Worm (Caenorhabditis elegans) whole organism, early embryonic: ENCODE measurements around the gene F49F1.2.
"Not testable (repeated sequence)": the region's sequence is repeated elsewhere in the genome, so short reads cannot be mapped to it uniquely, and the experiment has no call there.

Experiments
- B0310.2 ChIP-seq: sonication (generic microtip); optimal IDR thresholded peaks from 2 replicates; lab custom pipeline; 2016; ENCODE audit warnings: mild to moderate bottlenecking, missing genetic modification characterization, missing compliant biosample characterization
- F13C5.2 ChIP-seq: sonication (generic microtip); optimal IDR thresholded peaks from 2 replicates; lab custom pipeline; 2017; ENCODE audit warnings: mild to moderate bottlenecking, missing genetic modification characterization, inconsistent platforms, missing compliant biosample characterization
- aly-1 ChIP-seq: sonication (generic microtip); optimal IDR thresholded peaks from 2 replicates; lab custom pipeline; 2016; ENCODE audit warnings: missing genetic modification characterization, missing compliant biosample characterization
- ama-1 ChIP-seq: fragments of 150-350 bp; optimal IDR thresholded peaks from 2 replicates; lab custom pipeline; 2014
- ceh-13 ChIP-seq: fragments of 200-800 bp; sonication (Bioruptor generic); optimal IDR thresholded peaks from 2 replicates; lab custom pipeline; 2018; ENCODE audit warnings: mild to moderate bottlenecking, missing genetic modification characterization, missing compliant biosample characterization
- ceh-36 ChIP-seq: sonication (generic microtip); optimal IDR thresholded peaks from 2 replicates; lab custom pipeline; 2016; ENCODE audit warnings: missing genetic modification characterization, inconsistent platforms, missing compliant biosample characterization
- ets-7 ChIP-seq: sonication (generic microtip); optimal IDR thresholded peaks from 2 replicates; lab custom pipeline; 2016; ENCODE audit warnings: missing genotype, missing genetic modification characterization, missing compliant biosample characterization
- flt-1 ChIP-seq: fragments of 200-800 bp; sonication (Bioruptor generic); IDR thresholded peaks from 2 replicates; pipeline ENCODE4 v1.3.6; 2022; ENCODE audit warnings: missing genetic modification characterization, missing compliant biosample characterization
- hmbx-1 ChIP-seq: sonication (generic microtip); optimal IDR thresholded peaks from 2 replicates; lab custom pipeline; 2016; ENCODE audit warnings: mild to moderate bottlenecking, missing genetic modification characterization, missing compliant biosample characterization
- hmg-4 ChIP-seq: fragments of 200-800 bp; sonication (Bioruptor generic); optimal IDR thresholded peaks from 2 replicates; lab custom pipeline; 2018; ENCODE audit warnings: mild to moderate bottlenecking, missing genetic modification characterization, missing compliant biosample characterization
- hnd-1 ChIP-seq: sonication (generic microtip); optimal IDR thresholded peaks from 2 replicates; lab custom pipeline; 2016; ENCODE audit warnings: missing genetic modification characterization, missing compliant biosample characterization
- pes-1 ChIP-seq: fragments of 200-800 bp; sonication (Bioruptor generic); IDR thresholded peaks from 2 replicates; pipeline ENCODE4 v1.3.6; 2022; ENCODE audit warnings: missing genetic modification reagents, missing genetic modification characterization, missing compliant biosample characterization
- scrt-1 ChIP-seq: fragments of 200-800 bp; sonication (Bioruptor generic); IDR thresholded peaks from 2 replicates; pipeline ENCODE4 v1.3.6; 2022; ENCODE audit warnings: missing genetic modification characterization, missing compliant biosample characterization
- sea-1 ChIP-seq: fragments of 200-800 bp; sonication (Bioruptor generic); conservative IDR thresholded peaks from 2 replicates; pipeline ENCODE4 v1.3.6; 2022; ENCODE audit warnings: missing genetic modification characterization, missing compliant biosample characterization
- tbx-11 ChIP-seq: fragments of 200-800 bp; sonication (Bioruptor generic); IDR thresholded peaks from 2 replicates; pipeline ENCODE4 v1.3.6; 2022; ENCODE audit warnings: missing genetic modification characterization, missing compliant biosample characterization
- tbx-37 ChIP-seq: fragments of 200-800 bp; sonication (Bioruptor generic); conservative IDR thresholded peaks from 2 replicates; pipeline ENCODE4 v1.3.6; 2022; ENCODE audit warnings: missing genetic modification reagents, missing genetic modification characterization, missing compliant biosample characterization
- tra-4 ChIP-seq: sonication (generic microtip); optimal IDR thresholded peaks from 2 replicates; lab custom pipeline; 2017; ENCODE audit warnings: missing genetic modification characterization, missing compliant biosample characterization

The F49F1.2 gene

DNA sequence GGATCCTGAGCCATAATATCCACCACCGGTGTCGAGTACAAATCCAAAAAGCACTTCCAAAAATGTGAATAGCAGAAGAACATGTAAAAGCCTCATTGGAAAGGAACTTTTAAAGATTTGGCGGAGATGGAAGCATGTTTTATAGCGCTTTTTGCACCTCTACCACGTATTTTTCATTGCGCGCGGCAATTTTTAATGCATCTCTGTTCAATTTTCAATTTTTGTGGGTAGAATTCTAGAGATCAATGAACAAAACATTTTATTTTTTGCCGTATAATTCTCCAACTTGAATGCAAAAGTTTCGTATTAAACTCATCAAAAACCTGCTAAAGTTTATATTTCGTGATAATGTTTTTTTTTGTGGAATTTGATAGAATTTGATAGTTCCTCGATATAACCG lies 21.7 kb downstream of the F49F1.2 start, which contains the start of gene F49F1.9:
F49F1.9 (minus strand) TSS at position 101 of the 400 bp plus-strand sequence.
- TF ChIP-seq pes-1 (GFP tag; lab: Robert Waterston, UW) = no peak
- no peak for TF ChIP-seq flt-1 (GFP tag; lab: Robert Waterston, UW)
- TF ChIP-seq ceh-36 (tag; lab: Kevin White, UChicago) = no peak
- TF ChIP-seq ets-7 = no peak
- no peak for TF ChIP-seq hmbx-1 (tag; lab: Kevin White, UChicago)
- no peak for TF ChIP-seq scrt-1 (GFP tag; lab: Robert Waterston, UW)
- TF ChIP-seq ama-1 (lab: Kevin White, UChicago) = no peak
- no peak for TF ChIP-seq ceh-13

DNA sequence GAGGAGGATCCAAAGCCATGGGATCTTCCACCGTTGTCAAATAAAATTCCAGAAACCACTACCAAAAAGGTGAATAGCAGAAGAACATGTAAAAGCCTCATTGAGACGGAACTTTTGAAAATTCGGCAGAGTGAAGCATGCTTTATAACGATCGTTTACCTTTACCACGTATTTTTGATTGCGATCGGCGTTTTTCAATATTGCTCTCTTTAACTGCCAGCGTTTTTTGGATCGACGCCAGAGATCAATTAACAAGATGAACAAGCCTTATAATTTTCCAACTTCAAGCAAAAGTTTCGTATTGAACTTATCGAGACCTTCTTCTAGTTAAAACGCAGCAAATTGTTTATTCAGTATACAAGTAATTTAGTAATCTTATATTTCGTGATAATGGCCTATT lies 23.3 kb downstream of the F49F1.2 start, which contains the start of gene F49F1.10:
F49F1.10 (minus strand) TSS at position 101 of the 400 bp plus-strand sequence.
- TF ChIP-seq scrt-1 (GFP tag; lab: Robert Waterston, UW) (no peak), ceh-13 (no peak), ceh-36 (tag; lab: Kevin White, UChicago) (no peak), aly-1 (no peak), ets-7 (no peak), sea-1 (no peak), flt-1 (GFP tag; lab: Robert Waterston, UW) (no peak), hmg-4 (GFP tag; lab: Kevin White, UChicago) (no peak), B0310.2 (tag; lab: Kevin White, UChicago) (no peak), ama-1 (lab: Kevin White, UChicago) (no peak), hmbx-1 (tag; lab: Kevin White, UChicago) (no peak), tbx-11 (GFP tag; lab: Robert Waterston, UW) (no peak), hnd-1 (no peak), pes-1 (GFP tag; lab: Robert Waterston, UW) (no peak), F13C5.2 (tag; lab: Kevin White, UChicago) (no peak), tbx-37 (GFP tag; lab: Robert Waterston, UW) (no peak), tra-4 (tag; lab: Kevin White, UChicago) (no peak)

DNA sequence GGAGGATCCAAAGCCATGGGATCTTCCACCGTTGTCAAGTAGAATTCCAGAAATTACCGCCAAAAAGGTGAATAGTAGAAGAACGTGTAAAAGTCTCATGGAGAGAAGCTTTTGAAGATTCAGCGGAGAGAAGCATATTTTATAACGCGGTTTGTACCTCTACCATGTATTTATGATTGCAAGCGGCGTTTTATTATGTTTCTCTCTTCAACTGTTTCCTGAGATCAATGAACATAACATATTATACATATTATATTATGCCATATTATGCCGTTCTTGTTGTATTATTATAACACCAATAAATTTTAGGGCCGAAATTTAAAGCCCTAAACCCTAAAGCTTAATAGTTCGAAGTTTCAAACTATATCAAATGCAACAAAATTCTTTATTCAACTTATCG lies 24.5 kb downstream of the F49F1.2 start, which contains the start of gene F49F1.18:
F49F1.18 (minus strand) TSS at position 101 of the 400 bp plus-strand sequence.
- TF ChIP-seq pes-1 (GFP tag; lab: Robert Waterston, UW) = no peak

DNA sequence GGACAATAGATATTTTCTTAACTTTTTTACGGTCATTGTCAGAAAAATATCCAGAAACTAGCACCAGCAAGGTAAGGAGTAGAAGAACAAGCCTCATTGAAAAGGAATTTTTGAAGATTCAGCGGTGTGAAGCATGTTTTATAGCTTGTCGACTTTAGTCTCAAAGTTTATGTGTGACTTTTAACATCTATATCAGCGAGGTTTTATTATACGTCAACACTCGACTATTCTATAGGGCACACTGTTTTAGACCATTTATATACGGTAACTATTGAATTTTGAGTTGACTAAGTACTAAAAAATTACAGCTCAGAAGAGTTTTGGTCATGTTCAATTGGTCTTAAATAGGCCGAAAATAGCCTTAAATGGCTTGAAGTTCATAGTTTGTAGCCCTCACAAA lies 25.6 kb downstream of the F49F1.2 start, which contains the start of gene F49F1.11:
F49F1.11 (minus strand) TSS at position 101 of the 400 bp plus-strand sequence.
- TF ChIP-seq ceh-36 (tag; lab: Kevin White, UChicago) = no peak
- no peak for TF ChIP-seq tbx-11 (GFP tag; lab: Robert Waterston, UW)
- TF ChIP-seq pes-1 (GFP tag; lab: Robert Waterston, UW) = no peak
- TF ChIP-seq hnd-1 = no peak
- TF ChIP-seq ceh-13 = no peak
- no peak for TF ChIP-seq scrt-1 (GFP tag; lab: Robert Waterston, UW)
- TF ChIP-seq B0310.2 (tag; lab: Kevin White, UChicago) = no peak
- no peak for TF ChIP-seq hmg-4 (GFP tag; lab: Kevin White, UChicago)
- TF ChIP-seq tbx-37 (GFP tag; lab: Robert Waterston, UW) = no peak

ce11 chrIV:4142986-4143385 lies 27.2 kb downstream of the F49F1.2 start, which contains the start of gene F49F1.12:
F49F1.12 (minus strand) TSS chrIV:4143086.
- not testable (repeated sequence) for TF ChIP-seq tra-4 (tag; lab: Kevin White, UChicago); F13C5.2 (tag; lab: Kevin White, UChicago); scrt-1 (GFP tag; lab: Robert Waterston, UW)

- TF ChIP-seq hmg-4 (GFP tag; lab: Kevin White, UChicago) = no peak
- TF ChIP-seq ama-1 (lab: Kevin White, UChicago) = no peak
- TF ChIP-seq flt-1 (GFP tag; lab: Robert Waterston, UW) = no peak
- TF ChIP-seq ceh-36 (tag; lab: Kevin White, UChicago) = no peak
- TF ChIP-seq ets-7 = no peak
- TF ChIP-seq tra-4 (tag; lab: Kevin White, UChicago) = no peak
- TF ChIP-seq B0310.2 (tag; lab: Kevin White, UChicago) = no peak
- TF ChIP-seq tbx-11 (GFP tag; lab: Robert Waterston, UW) = no peak
Observed at ce11 chrIV:4144784-4145183, 29.0 kb downstream of the F49F1.2 start, which contains the start of gene R07C12.3. R07C12.3 (plus strand) TSS chrIV:4145084.

DNA sequence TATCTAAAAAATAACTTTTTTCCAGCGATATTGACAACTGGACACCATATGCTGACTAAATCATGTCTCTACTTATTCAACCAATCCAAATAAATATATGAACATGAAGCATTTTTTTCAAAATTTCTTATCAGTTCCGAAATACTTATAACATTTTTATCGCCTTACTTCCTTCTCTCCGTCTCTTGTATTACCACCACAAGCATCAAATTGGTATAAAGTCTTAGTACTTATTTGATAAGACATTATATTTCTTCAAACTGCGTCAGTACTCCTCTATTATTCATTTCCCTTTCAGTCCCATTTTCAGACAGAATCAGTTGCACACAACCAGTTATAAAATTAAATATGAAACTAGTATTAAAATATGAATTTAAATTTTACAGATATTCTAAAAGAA lies 32.1 kb downstream of the F49F1.2 start:
- no peak for TF ChIP-seq tra-4 (tag; lab: Kevin White, UChicago)
- no peak for TF ChIP-seq ceh-13
- no peak for TF ChIP-seq hnd-1
- no peak for TF ChIP-seq ets-7
- TF ChIP-seq ceh-36 (tag; lab: Kevin White, UChicago) = no peak
- TF ChIP-seq B0310.2 (tag; lab: Kevin White, UChicago) = no peak
- TF ChIP-seq F13C5.2 (tag; lab: Kevin White, UChicago) = no peak
- no peak for TF ChIP-seq pes-1 (GFP tag; lab: Robert Waterston, UW)
- no peak for TF ChIP-seq flt-1 (GFP tag; lab: Robert Waterston, UW)
- no peak for TF ChIP-seq sea-1

DNA sequence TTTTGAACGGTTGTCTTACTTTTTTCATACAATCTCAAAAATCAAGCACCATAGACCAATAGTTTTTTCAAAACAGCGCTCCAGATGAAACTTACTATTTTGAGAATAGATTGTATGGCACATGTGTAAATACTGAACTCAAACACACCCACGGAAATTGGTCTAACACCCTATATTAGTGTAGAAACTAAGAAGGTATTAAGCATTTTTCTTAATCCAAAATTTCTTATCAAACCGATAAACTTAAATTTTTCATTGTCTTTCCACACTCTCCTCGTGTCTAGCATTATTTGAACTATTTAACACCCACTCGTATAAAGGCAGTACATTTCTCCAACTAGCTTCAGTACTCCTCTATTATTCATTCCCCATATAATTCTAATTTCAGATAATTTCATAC lies 34.4 kb downstream of the F49F1.2 start:
- no peak for TF ChIP-seq hmbx-1 (tag; lab: Kevin White, UChicago)
- TF ChIP-seq sea-1 = no peak
- TF ChIP-seq aly-1 = no peak
- no peak for TF ChIP-seq ama-1 (lab: Kevin White, UChicago)
- TF ChIP-seq tbx-11 (GFP tag; lab: Robert Waterston, UW) = no peak
- TF ChIP-seq F13C5.2 (tag; lab: Kevin White, UChicago) = no peak
- TF ChIP-seq hmg-4 (GFP tag; lab: Kevin White, UChicago) = no peak
- no peak for TF ChIP-seq ets-7
- TF ChIP-seq tra-4 (tag; lab: Kevin White, UChicago) = no peak
- no peak for TF ChIP-seq B0310.2 (tag; lab: Kevin White, UChicago)
- TF ChIP-seq tbx-37 (GFP tag; lab: Robert Waterston, UW) = no peak
- no peak for TF ChIP-seq hnd-1
- no peak for TF ChIP-seq pes-1 (GFP tag; lab: Robert Waterston, UW)
- TF ChIP-seq ceh-36 (tag; lab: Kevin White, UChicago) = no peak
- no peak for TF ChIP-seq scrt-1 (GFP tag; lab: Robert Waterston, UW)
- no peak for TF ChIP-seq ceh-13
- TF ChIP-seq flt-1 (GFP tag; lab: Robert Waterston, UW) = no peak
